Worm (Caenorhabditis elegans): ENCODE data around the gene nrsn-1.

Gene nrsn-1

DNA sequence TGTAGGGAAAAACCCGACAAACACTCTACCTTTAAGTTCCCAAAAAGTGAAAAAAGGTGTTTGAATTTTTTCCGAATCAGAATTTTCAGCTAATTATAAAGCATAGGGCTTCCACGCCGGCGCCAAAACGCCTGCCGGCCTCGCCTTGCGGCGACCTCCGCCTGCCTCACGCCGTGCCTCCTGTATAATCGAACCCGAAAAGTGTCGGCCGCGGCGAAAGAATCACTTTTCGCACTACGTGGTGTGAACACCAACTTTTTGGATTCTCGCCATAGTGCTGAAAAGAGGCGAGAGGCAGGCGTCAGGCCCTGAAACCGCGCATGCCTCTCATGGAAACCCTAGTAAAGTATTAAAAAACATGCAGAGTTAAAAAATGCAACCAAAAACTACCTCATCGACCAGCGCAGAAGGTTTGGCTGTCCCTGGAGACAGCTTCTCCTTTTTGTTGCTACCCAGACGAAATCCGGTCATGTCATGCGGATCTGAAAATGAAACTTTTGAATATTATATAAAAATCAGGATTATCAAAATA lies at the start of gene nrsn-1:
Gene nrsn-1, minus strand, starts transcription at position 482 of the 532 bp plus-strand sequence.
- TF ChIP-seq lsy-12 (tag; optimal IDR thresholded peaks at IDR 0.05) (no peak), fos-1 (tag; optimal IDR thresholded peaks at IDR 0.05) (no peak), ztf-4 (tag; optimal IDR thresholded peaks at IDR 0.05) (no peak), nhr-23 (tag; optimal IDR thresholded peaks at IDR 0.05) (no peak), nhr-12 (tag; optimal IDR thresholded peaks at IDR 0.05) (no peak), tbx-2 (tag; optimal IDR thresholded peaks at IDR 0.05) (no peak), unc-62 (GFP tag; optimal IDR thresholded peaks at IDR 0.05) (no peak), hmg-11 (tag; optimal IDR thresholded peaks at IDR 0.05) (no peak), lin-15B (tag; optimal IDR thresholded peaks at IDR 0.05) (no peak), ceh-16 (tag; optimal IDR thresholded peaks at IDR 0.05) (no peak), eor-1 (tag; optimal IDR thresholded peaks at IDR 0.05) (no peak), nhr-43 (tag; optimal IDR thresholded peaks at IDR 0.05; ENCODE audit: poor library complexity, severe bottlenecking) (no peak), mml-1 (tag; optimal IDR thresholded peaks at IDR 0.05) (no peak), zag-1 (tag; optimal IDR thresholded peaks at IDR 0.05) (no peak), nhr-67 (tag; optimal IDR thresholded peaks at IDR 0.05) (no peak), nhr-76 (tag; optimal IDR thresholded peaks at IDR 0.05) (no peak), ama-1 (optimal IDR thresholded peaks at IDR 0.05) (no peak), nhr-28 (tag; optimal IDR thresholded peaks at IDR 0.05) (no peak), R02D3.7 (tag; optimal IDR thresholded peaks at IDR 0.05) (no peak)

DNA sequence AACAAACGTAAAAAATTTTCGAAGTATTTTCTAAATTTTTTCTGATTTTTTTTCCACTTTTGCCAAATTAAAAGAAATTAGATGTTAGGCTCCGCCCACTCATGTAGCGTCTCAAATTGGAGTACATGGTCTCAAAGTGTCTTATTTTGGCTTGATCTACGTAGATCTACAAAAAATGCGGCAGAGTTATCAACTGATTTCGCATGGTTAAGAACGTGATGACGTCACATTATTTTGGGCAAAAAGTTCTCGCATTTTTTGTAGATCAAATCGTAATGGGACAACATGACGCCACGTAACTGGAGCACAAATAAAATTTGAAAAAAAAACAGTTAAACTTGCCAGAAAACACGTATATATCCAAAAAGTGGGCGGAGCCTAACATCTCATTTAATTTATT lies 46.1 kb upstream of the nrsn-1 start:
- no peak for TF ChIP-seq eor-1 (tag; optimal IDR thresholded peaks at IDR 0.05)
- TF ChIP-seq fkh-2 (tag; optimal IDR thresholded peaks at IDR 0.05), result no peak
- TF ChIP-seq egl-5 (tag; optimal IDR thresholded peaks at IDR 0.05), result no peak
- no peak for TF ChIP-seq lin-15B (tag; optimal IDR thresholded peaks at IDR 0.05)
- TF ChIP-seq ceh-82 (tag; optimal IDR thresholded peaks at IDR 0.05), result no peak
- TF ChIP-seq daf-12 (tag; optimal IDR thresholded peaks at IDR 0.05), result no peak
- TF ChIP-seq lsy-12 (tag; optimal IDR thresholded peaks at IDR 0.05), result no peak
- TF ChIP-seq snpc-4 (tag; optimal IDR thresholded peaks at IDR 0.05), result no peak
- no peak for TF ChIP-seq lin-39 (tag; optimal IDR thresholded peaks at IDR 0.05)
- TF ChIP-seq nhr-67 (tag; optimal IDR thresholded peaks at IDR 0.05), result no peak
- TF ChIP-seq pha-4 (tag; optimal IDR thresholded peaks at IDR 0.05), result no peak
- TF ChIP-seq mml-1 (tag; optimal IDR thresholded peaks at IDR 0.05), result no peak
- TF ChIP-seq mdl-1 (tag; optimal IDR thresholded peaks at IDR 0.05), result no peak
- no peak for TF ChIP-seq nhr-28 (tag; optimal IDR thresholded peaks at IDR 0.05)
- TF ChIP-seq ceh-16 (tag; optimal IDR thresholded peaks at IDR 0.05), result no peak
- TF ChIP-seq nhr-11 (tag; optimal IDR thresholded peaks at IDR 0.05), result no peak
- no peak for TF ChIP-seq skn-1 (tag; optimal IDR thresholded peaks at IDR 0.05)
- no peak for TF ChIP-seq elt-2 (tag; optimal IDR thresholded peaks at IDR 0.05)
- no peak for TF ChIP-seq aly-2 (tag; optimal IDR thresholded peaks at IDR 0.05)
- no peak for TF ChIP-seq ztf-4 (tag; optimal IDR thresholded peaks at IDR 0.05)

DNA sequence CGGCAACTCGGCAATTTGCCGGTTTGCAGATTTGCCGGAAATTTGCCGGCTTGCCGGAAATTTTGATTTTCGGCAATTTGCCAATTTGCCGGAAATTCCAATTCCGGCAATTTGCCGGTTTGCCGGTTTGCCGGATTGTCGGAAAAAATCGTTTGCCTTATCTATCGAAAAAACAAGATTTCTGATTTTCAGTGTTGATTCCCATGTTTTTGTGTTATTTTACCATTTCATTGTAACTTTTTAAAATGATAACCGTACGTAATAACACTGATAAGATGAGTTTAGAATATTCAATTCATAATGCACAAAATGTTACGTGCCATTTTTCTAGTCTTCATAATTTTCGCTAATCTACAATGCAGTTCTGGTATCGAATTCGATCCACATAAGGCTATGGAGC lies 45.1 kb upstream of the nrsn-1 start, which contains the start of gene oac-55:
Gene oac-55, plus strand, starts transcription at position 301 of the 400 bp plus-strand sequence.
- TF ChIP-seq ceh-82 (tag; optimal IDR thresholded peaks at IDR 0.05), result no peak
- no peak for TF ChIP-seq egl-5 (tag; optimal IDR thresholded peaks at IDR 0.05)
- no peak for TF ChIP-seq nhr-25 (tag; optimal IDR thresholded peaks at IDR 0.05)
- no peak for TF ChIP-seq nhr-67 (tag; optimal IDR thresholded peaks at IDR 0.05)
- TF ChIP-seq mdl-1 (tag; optimal IDR thresholded peaks at IDR 0.05), result no peak
- TF ChIP-seq unc-39 (tag; optimal IDR thresholded peaks at IDR 0.05), result no peak
- no peak for TF ChIP-seq R02D3.7 (tag; optimal IDR thresholded peaks at IDR 0.05)
- no peak for TF ChIP-seq nhr-43 (tag; optimal IDR thresholded peaks at IDR 0.05; ENCODE audit: poor library complexity, severe bottlenecking)
- TF ChIP-seq eor-1 (tag; optimal IDR thresholded peaks at IDR 0.05), result no peak
- TF ChIP-seq nhr-77 (tag; optimal IDR thresholded peaks at IDR 0.05), result no peak
- TF ChIP-seq lin-39 (tag; optimal IDR thresholded peaks at IDR 0.05), result no peak
- TF ChIP-seq hmg-11 (tag; optimal IDR thresholded peaks at IDR 0.05), result no peak
- no peak for TF ChIP-seq nhr-76 (tag; optimal IDR thresholded peaks at IDR 0.05)
- no peak for TF ChIP-seq elt-1 (tag; optimal IDR thresholded peaks at IDR 0.05)
- TF ChIP-seq fos-1 (tag; optimal IDR thresholded peaks at IDR 0.05), result no peak
- TF ChIP-seq jun-1 (tag; optimal IDR thresholded peaks at IDR 0.05), result no peak
- TF ChIP-seq ZK546.5 (tag; optimal IDR thresholded peaks at IDR 0.05), result no peak

DNA sequence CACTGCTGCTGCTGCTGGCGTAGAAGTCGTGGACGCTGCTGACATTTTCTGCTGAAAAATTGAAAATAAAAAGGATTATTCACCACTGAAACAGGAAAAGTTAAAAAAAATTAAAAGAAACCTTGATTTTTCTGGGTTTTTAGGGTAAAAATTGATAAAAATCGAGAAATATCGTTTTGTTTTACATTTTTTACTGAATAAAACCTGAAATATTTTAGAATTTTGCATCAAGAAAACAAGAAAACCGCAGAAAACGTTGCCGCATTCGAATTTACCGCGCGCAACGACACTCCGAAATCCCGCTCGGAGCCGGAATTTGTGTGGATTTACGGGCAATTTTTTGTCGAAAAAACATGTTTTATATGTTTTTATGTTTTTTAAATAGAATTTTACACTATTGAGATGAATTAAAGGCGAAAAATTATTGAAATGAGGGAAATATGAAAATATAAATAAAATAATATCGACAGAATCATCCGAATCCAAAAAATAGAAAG lies 43.7 kb upstream of the nrsn-1 start, which contains the start of gene chk-1:
Gene chk-1, minus strand, starts transcription at position 51 of the 497 bp plus-strand sequence.
- TF ChIP-seq eor-1 (tag; optimal IDR thresholded peaks at IDR 0.05) (no peak), fkh-10 (GFP tag; optimal IDR thresholded peaks at IDR 0.05) (peak; percentile 15), nhr-23 (tag; optimal IDR thresholded peaks at IDR 0.05) (peak; percentile 70), snpc-4 (tag; optimal IDR thresholded peaks at IDR 0.05) (peak; percentile 59), lin-39 (tag; optimal IDR thresholded peaks at IDR 0.05) (peak; percentile 15), R02D3.7 (tag; optimal IDR thresholded peaks at IDR 0.05) (peak; percentile 96), tbx-2 (tag; optimal IDR thresholded peaks at IDR 0.05) (no peak), ceh-28 (tag; optimal IDR thresholded peaks at IDR 0.05) (no peak), lin-15B (tag; optimal IDR thresholded peaks at IDR 0.05) (peak; percentile 83), egl-5 (tag; optimal IDR thresholded peaks at IDR 0.05) (peak; percentile 56), nhr-25 (tag; optimal IDR thresholded peaks at IDR 0.05) (peak; percentile 37), pqm-1 (tag; optimal IDR thresholded peaks at IDR 0.05) (peak; percentile 30)
